Worm (Caenorhabditis elegans) whole organism, L1 larva: ENCODE measurements around the gene C55A1.7.

Experiments
- C04F5.9 ChIP-seq: sonication (generic microtip); optimal IDR thresholded peaks from 2 replicates; lab custom pipeline; 2016; ENCODE audit warnings: missing genetic modification characterization, missing compliant biosample characterization
- C16A3.4 ChIP-seq: fragments of 150-350 bp; optimal IDR thresholded peaks from 2 replicates; lab custom pipeline; 2014; ENCODE audit warnings: missing biosample characterization, missing genetic modification characterization
- Y116A8C.19 ChIP-seq: sonication (generic microtip); optimal IDR thresholded peaks from 2 replicates; lab custom pipeline; 2016; ENCODE audit warnings: missing compliant biosample characterization, missing genetic modification characterization, borderline replicate concordance
- aha-1 ChIP-seq: fragments of 150-350 bp; optimal IDR thresholded peaks from 2 replicates; lab custom pipeline; 2014; ENCODE audit warnings: missing biosample characterization, missing genetic modification characterization
- alr-1 ChIP-seq: fragments of 200-800 bp; sonication (Bioruptor generic); optimal IDR thresholded peaks from 2 replicates; lab custom pipeline; 2018; ENCODE audit warnings: borderline replicate concordance, mild to moderate bottlenecking, missing genetic modification characterization, missing compliant biosample characterization
- ceh-82 ChIP-seq, 3 experiments: fragments of 150-350 bp in 1 of 3; sonication (generic microtip) in 2 of 3; optimal IDR thresholded peaks; 2 replicates each; lab custom pipeline; 2014 to 2017; ENCODE audit warnings: missing biosample characterization in 3 of 3, missing genetic modification characterization in 3 of 3
- ceh-90 ChIP-seq: sonication (generic microtip); optimal IDR thresholded peaks from 2 replicates; lab custom pipeline; 2016; ENCODE audit warnings: missing genetic modification characterization, missing compliant biosample characterization
- dpl-1 ChIP-seq, 3 experiments: fragments of 150-350 bp in 2 of 3; sonication (generic microtip) in 1 of 3; optimal IDR thresholded peaks; 2 replicates each; lab custom pipeline; 2014 to 2017; ENCODE audit warnings: missing biosample characterization in 3 of 3, missing genetic modification characterization in 3 of 3, missing genetic modification reagents in 3 of 3
- efl-1 ChIP-seq, 4 experiments: fragments of 150-350 bp; optimal IDR thresholded peaks in 3 of 4; peaks in 1 of 4; 1 replicate in 1 of 4; 2 replicates in 3 of 4; lab custom pipeline; 2014; ENCODE audit warnings: missing biosample characterization in 2 of 4, missing genetic modification characterization in 2 of 4, missing genetic modification reagents in 2 of 4
- efl-3 ChIP-seq: fragments of 200-800 bp; sonication (Bioruptor generic); optimal IDR thresholded peaks from 2 replicates; lab custom pipeline; 2018; ENCODE audit warnings: mild to moderate bottlenecking, missing genetic modification characterization, missing compliant biosample characterization
- elt-3 ChIP-seq, 6 experiments: fragments of 150-350 bp in 1 of 6; sonication (generic microtip); optimal IDR thresholded peaks; 2 replicates each; lab custom pipeline; 2017 to 2018; ENCODE audit warnings: missing biosample characterization in 6 of 6, missing genetic modification characterization in 6 of 6, inconsistent platforms in 1 of 6
- fkh-4 ChIP-seq: sonication (generic microtip); optimal IDR thresholded peaks from 2 replicates; lab custom pipeline; 2016; ENCODE audit warnings: missing compliant biosample characterization, missing genetic modification characterization, borderline replicate concordance
- fkh-8 ChIP-seq: sonication (generic microtip); optimal IDR thresholded peaks from 2 replicates; lab custom pipeline; 2016; ENCODE audit warnings: mild to moderate bottlenecking, missing genetic modification characterization, missing compliant biosample characterization
- fos-1 ChIP-seq: fragments of 150-350 bp; optimal IDR thresholded peaks from 2 replicates; lab custom pipeline; 2014; ENCODE audit warnings: missing biosample characterization, missing genetic modification characterization
- isw-1 ChIP-seq: fragments of 200-800 bp; sonication (Bioruptor generic); IDR thresholded peaks from 2 replicates; pipeline ENCODE4 v1.3.6; 2022; ENCODE audit warnings: missing genetic modification characterization, missing compliant biosample characterization
- jun-1 ChIP-seq: fragments of 150-350 bp; optimal IDR thresholded peaks from 2 replicates; lab custom pipeline; 2014; ENCODE audit warnings: missing biosample characterization, missing genetic modification reagents, missing genetic modification characterization
- lin-13 ChIP-seq: fragments of 150-350 bp; optimal IDR thresholded peaks from 2 replicates; lab custom pipeline; 2014; ENCODE audit warnings: missing biosample characterization, missing genetic modification reagents, missing genetic modification characterization
- lin-14 ChIP-seq: fragments of 200-800 bp; sonication (Bioruptor generic); optimal IDR thresholded peaks from 2 replicates; lab custom pipeline; 2018; ENCODE audit warnings: mild to moderate bottlenecking, missing genetic modification characterization, moderate library complexity, missing compliant biosample characterization
- lin-15B ChIP-seq: fragments of 150-350 bp; sonication (generic microtip); optimal IDR thresholded peaks from 3 replicates; lab custom pipeline; 2014; ENCODE audit warnings: missing biosample characterization, missing genetic modification characterization
- lin-35 ChIP-seq, 2 experiments: fragments of 150-350 bp; optimal IDR thresholded peaks; 2 replicates each; lab custom pipeline; 2014; ENCODE audit warnings: missing biosample characterization in 2 of 2, missing genetic modification characterization in 2 of 2, missing genetic modification reagents in 2 of 2
- lir-3 ChIP-seq: sonication (generic microtip); optimal IDR thresholded peaks from 2 replicates; lab custom pipeline; 2016; ENCODE audit warnings: mild to moderate bottlenecking, missing genetic modification characterization, moderate library complexity, missing compliant biosample characterization; ENCODE audit not compliant: poor library complexity
- mab-9 ChIP-seq: fragments of 200-800 bp; sonication (Bioruptor generic); IDR thresholded peaks from 2 replicates; pipeline ENCODE4 v1.3.6; 2022; ENCODE audit warnings: missing genetic modification reagents, missing genetic modification characterization, missing compliant biosample characterization
- mep-1 ChIP-seq: fragments of 150-350 bp; optimal IDR thresholded peaks from 2 replicates; lab custom pipeline; 2014; ENCODE audit warnings: missing biosample characterization, missing genetic modification characterization
- nhr-12 ChIP-seq: sonication (generic microtip); optimal IDR thresholded peaks from 2 replicates; lab custom pipeline; 2017; ENCODE audit warnings: missing biosample characterization, missing genetic modification characterization
- nhr-237 ChIP-seq: fragments of 150-350 bp; optimal IDR thresholded peaks from 2 replicates; lab custom pipeline; 2014; ENCODE audit warnings: missing biosample characterization, missing genetic modification characterization
- nhr-28 ChIP-seq: fragments of 150-350 bp; optimal IDR thresholded peaks from 2 replicates; lab custom pipeline; 2014; ENCODE audit warnings: missing biosample characterization, missing genetic modification characterization
- nhr-47 ChIP-seq: sonication (generic microtip); optimal IDR thresholded peaks from 2 replicates; lab custom pipeline; 2016; ENCODE audit warnings: mild to moderate bottlenecking, missing genetic modification characterization, moderate library complexity, missing compliant biosample characterization
- rnt-1 ChIP-seq: sonication (generic microtip); optimal IDR thresholded peaks from 2 replicates; lab custom pipeline; 2016; ENCODE audit warnings: mild to moderate bottlenecking, missing genetic modification characterization, moderate library complexity, missing compliant biosample characterization
- snpc-4 ChIP-seq: fragments of 150-350 bp; optimal IDR thresholded peaks from 2 replicates; lab custom pipeline; 2014; ENCODE audit warnings: missing biosample characterization, missing genetic modification characterization
- swsn-7 ChIP-seq: sonication (generic microtip); optimal IDR thresholded peaks from 2 replicates; lab custom pipeline; 2016; ENCODE audit warnings: missing genetic modification characterization, missing compliant biosample characterization
- unc-130 ChIP-seq: fragments of 150-350 bp; optimal IDR thresholded peaks from 2 replicates; lab custom pipeline; 2017; ENCODE audit warnings: missing biosample characterization, missing genetic modification characterization, inconsistent platforms
- unc-62 ChIP-seq: fragments of 150-350 bp; optimal IDR thresholded peaks from 2 replicates; lab custom pipeline; 2014; ENCODE audit warnings: missing biosample characterization, missing genetic modification reagents, missing genetic modification characterization
- zip-4 ChIP-seq: fragments of 200-800 bp; sonication (Bioruptor generic); optimal IDR thresholded peaks from 2 replicates; lab custom pipeline; 2018; ENCODE audit warnings: mild to moderate bottlenecking, missing genetic modification characterization, moderate library complexity, missing compliant biosample characterization
- ztf-4 ChIP-seq: fragments of 150-350 bp; optimal IDR thresholded peaks from 2 replicates; lab custom pipeline; 2014; ENCODE audit warnings: missing biosample characterization, missing genetic modification characterization

Gene C55A1.7

DNA sequence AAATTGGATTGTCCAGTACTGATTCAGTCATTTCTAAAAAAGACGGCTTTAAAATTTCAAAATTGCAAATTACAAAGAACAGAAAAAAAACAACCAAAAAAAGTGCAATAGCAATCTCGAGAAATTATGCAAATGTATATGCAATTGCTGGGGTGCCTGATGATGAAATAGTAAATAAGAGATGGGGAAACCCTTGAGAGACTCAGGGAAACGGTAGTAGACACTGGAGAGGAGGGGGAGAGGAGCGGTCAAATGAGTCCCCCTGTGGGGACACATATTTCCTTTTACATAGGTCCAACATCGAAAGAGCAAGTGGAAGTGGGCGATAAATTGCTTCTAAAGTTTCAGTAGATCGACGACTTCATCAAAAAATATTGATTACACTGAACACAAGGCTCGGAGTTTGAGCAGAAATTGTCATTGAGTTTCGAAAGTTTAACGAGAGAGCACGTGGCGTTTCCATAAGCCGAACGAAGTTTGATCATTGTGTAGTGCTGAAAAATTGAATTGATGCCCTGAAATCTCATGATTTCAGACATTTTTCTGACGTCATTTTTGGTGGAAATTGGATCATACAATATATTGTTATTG is 37.0 kb downstream of the C55A1.7 start, which contains the start of the genes fbxa-153 and str-12:
fbxa-153 (minus strand) TSS at position 35 of the 591 bp plus-strand sequence.
str-12 (plus strand) TSS at position 541 of the 591 bp plus-strand sequence.
- TF ChIP-seq isw-1 (GFP tag; lab: Robert Waterston, UW) (peak; percentile 28), C04F5.9 (tag; lab: Kevin White, UChicago) (no peak), ceh-90 (tag; lab: Kevin White, UChicago) (no peak), Y116A8C.19 (tag; lab: Kevin White, UChicago) (no peak), mab-9 (no peak), nhr-28 (tag; lab: Kevin White, UChicago) (no peak), elt-3 (tag; optimal IDR thresholded peaks at IDR 0.05; lab: Kevin White, UChicago) (no peak), nhr-12 (no peak), dpl-1 (GFP tag; optimal IDR thresholded peaks at IDR 0.05; lab: Kevin White, UChicago) (peak in 1 of 3 experiments; percentile 21), lin-14 (GFP tag; lab: Kevin White, UChicago) (no peak), alr-1 (no peak), lir-3 (tag; lab: Kevin White, UChicago) (no peak), swsn-7 (tag; lab: Kevin White, UChicago) (peak; percentile 8), jun-1 (tag; lab: Kevin White, UChicago) (no peak), zip-4 (GFP tag; lab: Kevin White, UChicago) (no peak), fkh-8 (tag; lab: Kevin White, UChicago) (peak; percentile 36), unc-130 (tag; lab: Kevin White, UChicago) (no peak), mep-1 (tag; lab: Kevin White, UChicago) (peak; percentile 35), ceh-82 (tag; optimal IDR thresholded peaks at IDR 0.05; lab: Kevin White, UChicago) (peak in 1 of 3 experiments; percentile 28), fkh-4 (tag; lab: Kevin White, UChicago) (no peak), efl-1 (optimal IDR thresholded peaks at IDR 0.05; lab: Kevin White, UChicago) (peak in 1 of 2 experiments; percentile 1), efl-1 (GFP tag; optimal IDR thresholded peaks at IDR 0.05 in 1 of 2; lab: Kevin White, UChicago) (peak in 1 of 2 experiments; percentile 32), lin-35 (GFP tag; optimal IDR thresholded peaks at IDR 0.05; lab: Kevin White, UChicago) (peak in 1 of 2 experiments; percentile 11), lin-13 (GFP tag; lab: Kevin White, UChicago) (no peak), nhr-237 (tag; lab: Kevin White, UChicago) (no peak)

DNA sequence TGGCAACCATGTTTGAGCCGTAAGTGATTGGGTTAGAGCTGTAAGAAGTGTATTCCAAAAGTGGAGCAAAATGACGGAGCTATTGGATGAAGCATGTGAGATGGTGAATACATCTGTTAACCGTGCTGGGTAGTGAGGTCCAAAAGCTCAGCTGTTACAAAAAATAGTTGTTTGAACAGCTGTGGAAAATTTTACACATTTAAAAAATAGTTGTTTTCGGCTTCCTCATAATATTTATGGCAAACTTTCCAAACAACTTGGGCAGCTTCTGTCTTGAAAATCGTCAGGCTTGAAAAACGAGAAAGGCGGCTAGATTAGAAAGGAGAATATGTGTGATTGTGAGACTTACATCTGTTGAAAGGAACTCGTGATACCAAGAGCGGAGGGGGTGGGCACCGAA is 42.4 kb downstream of the C55A1.7 start, which contains the start of gene fbxa-154:
fbxa-154 (minus strand) TSS at position 101 of the 400 bp plus-strand sequence.
- no peak for TF ChIP-seq ztf-4 (tag; lab: Kevin White, UChicago)
- no peak for TF ChIP-seq lir-3 (tag; lab: Kevin White, UChicago)
- TF ChIP-seq ceh-90 (tag; lab: Kevin White, UChicago) = no peak
- no peak for TF ChIP-seq mep-1 (tag; lab: Kevin White, UChicago)
- TF ChIP-seq ceh-82 (tag; optimal IDR thresholded peaks at IDR 0.05; lab: Kevin White, UChicago) = no peak
- no peak for TF ChIP-seq fos-1
- no peak for TF ChIP-seq snpc-4
- no peak for TF ChIP-seq unc-62
- TF ChIP-seq lin-35 (GFP tag; optimal IDR thresholded peaks at IDR 0.05; lab: Kevin White, UChicago) = no peak
- no peak for TF ChIP-seq C16A3.4 (tag; lab: Kevin White, UChicago)
- no peak for TF ChIP-seq fkh-4 (tag; lab: Kevin White, UChicago)
- TF ChIP-seq nhr-237 (tag; lab: Kevin White, UChicago) = no peak
- TF ChIP-seq mab-9 = no peak
- no peak for TF ChIP-seq nhr-47 (tag; lab: Kevin White, UChicago)
- no peak for TF ChIP-seq aha-1 (tag; lab: Kevin White, UChicago)
- TF ChIP-seq efl-3 (GFP tag; lab: Kevin White, UChicago) = no peak
- TF ChIP-seq rnt-1 (tag; lab: Kevin White, UChicago) = no peak
- TF ChIP-seq lin-15B = no peak
- no peak for TF ChIP-seq lin-13 (GFP tag; lab: Kevin White, UChicago)

ce11 chrV:15602253-15602652 is 45.2 kb downstream of the C55A1.7 start, which contains the start of gene fbxa-152:
TSS of gene fbxa-152 (minus strand) at chrV:15602353.
- no peak for TF ChIP-seq fkh-4 (tag; lab: Kevin White, UChicago)
- TF ChIP-seq lin-14 (GFP tag; lab: Kevin White, UChicago) = peak; percentile 22
